Fruit fly (Drosophila melanogaster) whole organism, wandering third instar larva: ENCODE results near the gene ChAT.
A peak's percentile ranks its signal among the peaks of the same experiment; 100 is the strongest.

ENCODE experiments used
- Abd-B ChIP-seq: fragments of >200 bp; optimal IDR thresholded peaks from 2 replicates; lab custom pipeline; 2017; ENCODE audit warnings: missing biosample characterization, missing genetic modification characterization
- CrebA ChIP-seq: fragments of 200-800 bp; sonication (Bioruptor generic); optimal IDR thresholded peaks from 2 replicates; lab custom pipeline; 2016; ENCODE audit warnings: missing biosample characterization, mild to moderate bottlenecking, missing genetic modification characterization, borderline replicate concordance
- Dfd ChIP-seq: fragments of >200 bp; optimal IDR thresholded peaks from 2 replicates; lab custom pipeline; 2017; ENCODE audit warnings: missing biosample characterization, missing genetic modification characterization
- Dif ChIP-seq: fragments of 200-275, 200-300 bp; sonication (Bioruptor generic); optimal IDR thresholded peaks from 2 replicates; lab custom pipeline; 2018; ENCODE audit warnings: missing biosample characterization, missing genetic modification characterization; ENCODE audit not compliant: partially characterized antibody
- GATAd ChIP-seq: sonication (Bioruptor generic); optimal IDR thresholded peaks from 2 replicates; lab custom pipeline; 2016; ENCODE audit warnings: missing biosample characterization, missing genetic modification characterization
- HLH106 ChIP-seq: fragments of 200-800 bp; optimal IDR thresholded peaks from 3 replicates; lab custom pipeline; 2019; ENCODE audit warnings: missing biosample characterization, mild to moderate bottlenecking, missing genetic modification characterization, moderate library complexity
- Hr78 ChIP-seq: fragments of >200 bp; optimal IDR thresholded peaks from 2 replicates; lab custom pipeline; 2017; ENCODE audit warnings: missing biosample characterization, missing genetic modification characterization
- Hr83 ChIP-seq: fragments of 200-300 bp; sonication (Bioruptor generic); optimal IDR thresholded peaks from 2 replicates; lab custom pipeline; 2016; ENCODE audit warnings: missing biosample characterization, mild to moderate bottlenecking, missing genetic modification characterization, moderate library complexity; ENCODE audit not compliant: poor library complexity, severe bottlenecking
- Jra ChIP-seq: sonication (Bioruptor generic); optimal IDR thresholded peaks from 2 replicates; lab custom pipeline; 2016; ENCODE audit warnings: missing biosample characterization, missing genetic modification characterization
- N ChIP-seq: fragments of >200 bp; optimal IDR thresholded peaks from 2 replicates; lab custom pipeline; 2018; ENCODE audit warnings: missing biosample characterization, missing external identifiers, missing genetic modification characterization
- Rel ChIP-seq, 2 experiments: fragments of 200-800 bp; sonication (Bioruptor generic) in 1 of 2; optimal IDR thresholded peaks; 2 replicates in 1 of 2; 3 replicates in 1 of 2; lab custom pipeline; 2016 to 2019; ENCODE audit warnings: mild to moderate bottlenecking in 2 of 2, missing biosample characterization in 2 of 2, missing genetic modification characterization in 2 of 2, moderate library complexity in 1 of 2
- Sp1 ChIP-seq: fragments of 200-800 bp; sonication (Bioruptor generic); optimal IDR thresholded peaks from 3 replicates; lab custom pipeline; 2019; ENCODE audit warnings: missing biosample characterization, mild to moderate bottlenecking, missing genetic modification characterization, moderate library complexity
- Vsx2 ChIP-seq: fragments of 200-300, 225-300 bp; sonication (Bioruptor generic); optimal IDR thresholded peaks from 2 replicates; lab custom pipeline; 2018; ENCODE audit warnings: missing biosample characterization, missing genetic modification characterization; ENCODE audit not compliant: partially characterized antibody
- br ChIP-seq: fragments of 200-800 bp; sonication (Bioruptor generic); optimal IDR thresholded peaks from 2 replicates; lab custom pipeline; 2016; ENCODE audit warnings: missing biosample characterization, missing genetic modification characterization
- brk ChIP-seq: fragments of 200-800 bp; sonication (Bioruptor generic); optimal IDR thresholded peaks from 2 replicates; lab custom pipeline; 2016; ENCODE audit warnings: missing biosample characterization, mild to moderate bottlenecking, missing genetic modification characterization
- dsf ChIP-seq: sonication (Bioruptor generic); optimal IDR thresholded peaks from 2 replicates; lab custom pipeline; 2016; ENCODE audit warnings: missing biosample characterization, missing genetic modification characterization, borderline replicate concordance
- ey ChIP-seq: fragments of 200-800 bp; sonication (Bioruptor generic); optimal IDR thresholded peaks from 2 replicates; lab custom pipeline; 2016; ENCODE audit warnings: missing biosample characterization, missing genetic modification characterization
- foxo ChIP-seq, 2 experiments: fragments of 200-800 bp; sonication (Bioruptor generic); optimal IDR thresholded peaks; 2 replicates in 1 of 2; 3 replicates in 1 of 2; lab custom pipeline; 2016 to 2017; ENCODE audit warnings: missing biosample characterization in 2 of 2, missing genetic modification characterization in 2 of 2
- h ChIP-seq: fragments of 200-800 bp; sonication (Bioruptor generic); optimal IDR thresholded peaks from 3 replicates; lab custom pipeline; 2016; ENCODE audit warnings: missing biosample characterization, mild to moderate bottlenecking, missing genetic modification characterization
- jim ChIP-seq: fragments of 175-275, 200-325 bp; sonication (Bioruptor generic); optimal IDR thresholded peaks from 2 replicates; lab custom pipeline; 2016; ENCODE audit warnings: missing biosample characterization, mild to moderate bottlenecking, missing genetic modification characterization
- lola ChIP-seq: fragments of >200 bp; optimal IDR thresholded peaks from 2 replicates; lab custom pipeline; 2017; ENCODE audit warnings: missing biosample characterization, missing genetic modification characterization
- pan ChIP-seq: fragments of >200 bp; optimal IDR thresholded peaks from 2 replicates; lab custom pipeline; 2017
- psq ChIP-seq: fragments of 200-800 bp; sonication (Bioruptor generic); optimal IDR thresholded peaks from 3 replicates; lab custom pipeline; 2017; ENCODE audit warnings: missing biosample characterization, mild to moderate bottlenecking, missing genetic modification characterization, moderate library complexity
- rgr ChIP-seq: fragments of 200-800 bp; sonication (Bioruptor generic); optimal IDR thresholded peaks from 3 replicates; lab custom pipeline; 2016; ENCODE audit warnings: missing biosample characterization, mild to moderate bottlenecking, missing genetic modification characterization
- sv ChIP-seq: fragments of 200-800 bp; sonication (Bioruptor generic); optimal IDR thresholded peaks from 3 replicates; lab custom pipeline; 2016; ENCODE audit warnings: missing biosample characterization, missing genetic modification characterization
- tai ChIP-seq: sonication (Bioruptor generic); optimal IDR thresholded peaks from 2 replicates; lab custom pipeline; 2016; ENCODE audit warnings: missing biosample characterization, missing genetic modification characterization
- usp ChIP-seq: fragments of >200 bp; optimal IDR thresholded peaks from 2 replicates; lab custom pipeline; 2017; ENCODE audit warnings: missing biosample characterization, missing genetic modification characterization
- woc ChIP-seq: sonication (Bioruptor generic); optimal IDR thresholded peaks from 2 replicates; lab custom pipeline; 2016; ENCODE audit warnings: missing biosample characterization, mild to moderate bottlenecking, missing genetic modification characterization

The ChAT gene

DNA sequence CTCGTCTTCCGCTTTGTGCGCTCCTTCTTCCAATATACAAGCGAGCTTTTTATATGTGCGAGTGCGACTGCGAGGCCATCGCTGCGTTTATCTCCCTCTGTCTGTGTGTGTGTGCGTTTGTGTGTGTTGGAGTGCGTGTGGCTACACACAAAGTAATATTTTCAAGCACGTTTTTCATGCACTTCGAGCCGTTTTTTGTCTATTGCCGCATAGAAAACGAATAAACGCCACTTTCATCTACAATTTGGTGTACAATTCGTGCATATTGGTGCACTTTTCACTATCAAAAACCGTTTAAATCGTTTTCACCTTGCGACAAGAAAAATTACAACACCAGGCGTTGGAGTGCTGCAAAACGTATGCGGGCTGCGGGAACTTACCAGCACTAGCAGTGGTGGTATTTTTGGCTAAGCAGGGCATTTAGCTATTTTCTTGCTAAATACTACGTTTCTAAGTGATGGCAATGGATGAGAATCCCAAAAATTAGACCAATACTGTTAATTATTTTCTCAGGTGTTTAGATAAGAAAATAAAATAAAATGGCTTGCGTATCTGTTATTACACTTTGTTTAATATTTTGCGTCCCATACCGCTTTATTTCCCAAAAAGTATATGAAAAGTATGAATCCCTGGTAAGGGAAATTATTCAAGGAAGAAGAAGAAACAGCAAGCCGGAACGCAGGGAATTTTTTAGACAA lies 46.2 kb upstream of the ChAT start, which contains the start of the genes CG31224 and CstF64 (continued):
- no peak for TF ChIP-seq Dfd
- TF ChIP-seq, all 38 proteins: peak for 23

- TF ChIP-seq HLH106 (tag; lab: Kevin White, UChicago) = peak; percentile 13
- TF ChIP-seq brk = no peak
- TF ChIP-seq pan = no peak
- TF ChIP-seq Vsx2 (GFP tag; lab: Kevin White, UChicago) = no peak
- TF ChIP-seq h (GFP tag; lab: Kevin White, UChicago) = peak; percentile 39
- no peak for TF ChIP-seq lola
- TF ChIP-seq Rel (GFP tag; optimal IDR thresholded peaks at IDR 0.05; lab: Kevin White, UChicago) = no peak
- TF ChIP-seq Rel (tag; optimal IDR thresholded peaks at IDR 0.05; lab: Kevin White, UChicago) = peak; percentile 30
- TF ChIP-seq rgr (GFP tag; lab: Kevin White, UChicago) = peak; percentile 53
- TF ChIP-seq Sp1 (GFP tag; lab: Kevin White, UChicago) = peak; percentile 23
- peak in 1 of 2 experiments; percentile 5 for TF ChIP-seq foxo (GFP tag; optimal IDR thresholded peaks at IDR 0.05; lab: Kevin White, UChicago)
- peak; percentile 39 for TF ChIP-seq woc (GFP tag; lab: Kevin White, UChicago)
Observed at dm6 chr3R:18663525-18663924, 41.8 kb upstream of the ChAT start, which contains the start of the genes Cpsf73 and Gos28. Gene Cpsf73 (minus strand): TSS chr3R:18663552. Gene Gos28 (plus strand): TSS chr3R:18663738.

- TF ChIP-seq Abd-B (GFP tag; lab: Kevin White, UChicago) (no peak), CrebA (GFP tag; lab: Kevin White, UChicago) (no peak), Jra (GFP tag; lab: Kevin White, UChicago) (no peak), Sp1 (GFP tag; lab: Kevin White, UChicago) (no peak), usp (GFP tag; lab: Kevin White, UChicago) (no peak), Vsx2 (GFP tag; lab: Kevin White, UChicago) (no peak), sv (GFP tag; lab: Kevin White, UChicago) (no peak), br (GFP tag; lab: Kevin White, UChicago) (no peak), ey (no peak), foxo (GFP tag; optimal IDR thresholded peaks at IDR 0.05; lab: Kevin White, UChicago) (no peak), pan (no peak), dsf (GFP tag; lab: Kevin White, UChicago) (no peak), Hr83 (no peak), lola (no peak), psq (no peak), woc (GFP tag; lab: Kevin White, UChicago) (no peak), GATAd (GFP tag; lab: Kevin White, UChicago) (no peak), tai (GFP tag; lab: Kevin White, UChicago) (no peak)
Observed at dm6 chr3R:18665061-18665460, 40.2 kb upstream of the ChAT start, which contains the start of gene CG31231. Gene CG31231 (plus strand): TSS chr3R:18665361.

DNA sequence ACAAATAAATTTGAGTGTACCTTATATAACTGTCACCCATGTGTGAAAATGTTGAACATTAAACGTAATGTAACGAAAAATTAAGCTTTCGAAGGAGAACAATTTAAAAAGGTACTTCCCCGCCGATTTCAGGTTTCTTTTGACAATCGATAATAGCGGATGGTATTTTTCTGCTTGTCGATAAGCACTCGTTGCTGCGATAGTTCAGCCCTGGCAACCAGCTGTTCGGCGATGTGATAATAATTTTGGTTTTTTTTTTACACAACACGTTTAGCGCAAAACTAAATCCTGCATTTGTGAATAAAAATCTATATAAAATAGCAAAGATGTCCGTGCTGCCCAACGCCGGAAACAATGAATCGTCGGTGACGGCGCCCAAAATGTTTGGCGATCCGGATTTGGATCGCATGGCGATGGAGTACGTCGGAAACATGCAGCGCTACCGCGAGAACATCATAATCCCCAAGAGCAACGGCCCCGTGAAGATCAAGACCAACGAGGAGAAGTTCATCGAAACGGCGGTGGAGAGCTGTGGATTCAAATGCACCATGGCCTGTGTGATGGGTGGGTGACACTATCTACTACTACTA lies 37.5 kb upstream of the ChAT start, which contains the start of gene CG31229:
TSS of gene CG31229 (plus strand) at position 194 of the 590 bp plus-strand sequence.
- TF ChIP-seq N (GFP tag; lab: Kevin White, UChicago) = no peak
- TF ChIP-seq Rel (GFP tag; optimal IDR thresholded peaks at IDR 0.05; lab: Kevin White, UChicago) = no peak
- peak; percentile 98 for TF ChIP-seq Rel (tag; optimal IDR thresholded peaks at IDR 0.05; lab: Kevin White, UChicago)

dm6 chr3R:18669152-18669551 lies 36.1 kb upstream of the ChAT start, which contains the start of gene CG7702:
Gene CG7702 (plus strand): TSS chr3R:18669390.
- no peak for TF ChIP-seq dsf (GFP tag; lab: Kevin White, UChicago)
- peak; percentile 1 for TF ChIP-seq br (GFP tag; lab: Kevin White, UChicago)
- TF ChIP-seq lola = no peak
- no peak for TF ChIP-seq brk
- peak; percentile 22 for TF ChIP-seq Rel (GFP tag; optimal IDR thresholded peaks at IDR 0.05; lab: Kevin White, UChicago)
- peak; percentile 75 for TF ChIP-seq Rel (tag; optimal IDR thresholded peaks at IDR 0.05; lab: Kevin White, UChicago)
- TF ChIP-seq Hr78 (GFP tag; lab: Kevin White, UChicago) = no peak
- no peak for TF ChIP-seq Jra (GFP tag; lab: Kevin White, UChicago)
- peak; percentile 30 for TF ChIP-seq Dif (GFP tag; lab: Kevin White, UChicago)
- peak; percentile 86 for TF ChIP-seq jim
- peak; percentile 75 for TF ChIP-seq Vsx2 (GFP tag; lab: Kevin White, UChicago)
- TF ChIP-seq Hr83 = peak; percentile 5
